Fruit fly (Drosophila melanogaster): ENCODE measurements around the gene Sgt.
A peak's percentile ranks its signal among the peaks of the same experiment; 100 is the strongest.

Gene Sgt

dm6 chr2L:17500946-17501451, 29.6 kb downstream of the Sgt start, which contains the start of the genes mEFTs and Dhc36C (continued):
- TF ChIP-seq pzg (GFP tag; optimal IDR thresholded peaks at IDR 0.05) (peak; percentile 81), CG7928 (GFP tag; optimal IDR thresholded peaks at IDR 0.05) (no peak), fu2 (GFP tag; optimal IDR thresholded peaks at IDR 0.05) (no peak), CG13287 (GFP tag; IDR thresholded peaks at IDR 0.05; ENCODE audit: partially characterized antibody) (peak; percentile 89), ci (GFP tag; IDR thresholded peaks at IDR 0.05) (no peak; the same call in 2 of the 3 replicates), Dfd (GFP tag; optimal IDR thresholded peaks at IDR 0.05) (no peak), Sin3A (optimal IDR thresholded peaks at IDR 0.05) (peak; percentile 40), caup (GFP tag; optimal IDR thresholded peaks at IDR 0.05; ENCODE audit: severe bottlenecking) (no peak), amos (GFP tag; IDR thresholded peaks at IDR 0.05; ENCODE audit: partially characterized antibody) (peak; percentile 92), CG1832 (GFP tag; optimal IDR thresholded peaks at IDR 0.05) (no peak), CG10209 (GFP tag; optimal IDR thresholded peaks at IDR 0.05) (no peak), Hr51 (GFP tag; optimal IDR thresholded peaks at IDR 0.05) (no peak), CG8089 (GFP tag; optimal IDR thresholded peaks at IDR 0.05) (no peak), CG17612 (GFP tag; IDR thresholded peaks at IDR 0.05) (no peak), CG32767 (GFP tag; IDR thresholded peaks at IDR 0.05) (no peak), twi (tag; optimal IDR thresholded peaks at IDR 0.05) (no peak), CG3838 (GFP tag; optimal IDR thresholded peaks at IDR 0.05) (no peak), fru (optimal IDR thresholded peaks at IDR 0.05) (no peak), maf-S (GFP tag; optimal IDR thresholded peaks at IDR 0.05) (no peak), Deaf1 (tag; optimal IDR thresholded peaks at IDR 0.05) (no peak), chn (GFP tag; optimal IDR thresholded peaks at IDR 0.05) (no peak), CG10565 (GFP tag; optimal IDR thresholded peaks at IDR 0.05) (no peak), CG7963 (GFP tag; IDR thresholded peaks at IDR 0.05; ENCODE audit: partially characterized antibody) (peak; percentile 75), CG10654 (GFP tag; optimal IDR thresholded peaks at IDR 0.05) (no peak), CG1602 (GFP tag; optimal IDR thresholded peaks at IDR 0.05) (no peak), tgo (GFP tag; IDR thresholded peaks at IDR 0.05) (no peak), CG5245 (GFP tag; optimal IDR thresholded peaks at IDR 0.05) (no peak), CG10462 (GFP tag; optimal IDR thresholded peaks at IDR 0.05) (no peak), CG3163 (GFP tag; optimal IDR thresholded peaks at IDR 0.05) (no peak), CG2678 (tag; optimal IDR thresholded peaks at IDR 0.05) (no peak), CG2116 (GFP tag; optimal IDR thresholded peaks at IDR 0.05) (peak; percentile 63), sisA (GFP tag; IDR thresholded peaks at IDR 0.05) (no peak), eve (GFP tag; optimal IDR thresholded peaks at IDR 0.05) (no peak), CG9437 (GFP tag; optimal IDR thresholded peaks at IDR 0.05) (peak; percentile 13), CG16863 (GFP tag; optimal IDR thresholded peaks at IDR 0.05) (no peak), CG12744 (GFP tag; optimal IDR thresholded peaks at IDR 0.05) (no peak), CG31441 (GFP tag; IDR thresholded peaks at IDR 0.05) (no peak), CG14441 (GFP tag; IDR thresholded peaks at IDR 0.05) (no peak), sd (tag; optimal IDR thresholded peaks at IDR 0.05) (no peak), CG12104 (GFP tag; optimal IDR thresholded peaks at IDR 0.05) (no peak), btn (GFP tag; optimal IDR thresholded peaks at IDR 0.05) (no peak), CG14965 (GFP tag; optimal IDR thresholded peaks at IDR 0.05; ENCODE audit: borderline replicate concordance) (no peak), gro (GFP tag; optimal IDR thresholded peaks at IDR 0.05) (no peak), CG4360 (GFP tag; IDR thresholded peaks at IDR 0.05) (no peak), Scr (GFP tag; IDR thresholded peaks at IDR 0.05; ENCODE audit: partially characterized antibody) (peak; percentile 88), Awh (GFP tag; IDR thresholded peaks at IDR 0.05) (no peak), Doc3 (GFP tag; IDR thresholded peaks at IDR 0.05; ENCODE audit: partially characterized antibody) (peak; percentile 76), unc-4 (GFP tag; IDR thresholded peaks at IDR 0.05; ENCODE audit: partially characterized antibody) (peak; percentile 85), CG12219 (GFP tag; optimal IDR thresholded peaks at IDR 0.05) (no peak), repo (GFP tag; optimal IDR thresholded peaks at IDR 0.05) (no peak), Atf-2 (GFP tag; optimal IDR thresholded peaks at IDR 0.05) (no peak), zfh1 (GFP tag; IDR thresholded peaks at IDR 0.05) (no peak)
